Worm (Caenorhabditis elegans) whole organism, L3 larva: ENCODE measurements around the gene glb-28.

Source experiments
- R02D3.7 ChIP-seq: fragments of 150-350 bp; optimal IDR thresholded peaks from 2 replicates; lab custom pipeline; 2014; ENCODE audit warnings: missing biosample characterization, missing genetic modification characterization
- ZK546.5 ChIP-seq: sonication (generic microtip); optimal IDR thresholded peaks from 2 replicates; lab custom pipeline; 2017; ENCODE audit warnings: missing biosample characterization, missing genetic modification characterization
- aly-2 ChIP-seq: fragments of 150-350 bp; optimal IDR thresholded peaks from 2 replicates; lab custom pipeline; 2014; ENCODE audit warnings: missing biosample characterization, missing genetic modification characterization
- ama-1 ChIP-seq: fragments of 150-350 bp; optimal IDR thresholded peaks from 2 replicates; lab custom pipeline; 2018
- ceh-16 ChIP-seq: sonication (generic microtip); optimal IDR thresholded peaks from 2 replicates; lab custom pipeline; 2017; ENCODE audit warnings: missing biosample characterization, missing genetic modification characterization
- ceh-28 ChIP-seq: fragments of 150-350 bp; optimal IDR thresholded peaks from 2 replicates; lab custom pipeline; 2014; ENCODE audit warnings: missing biosample characterization, missing genetic modification reagents, missing genetic modification characterization
- ceh-82 ChIP-seq: fragments of 150-350 bp; optimal IDR thresholded peaks from 2 replicates; lab custom pipeline; 2014; ENCODE audit warnings: missing biosample characterization, missing genetic modification characterization
- ceh-9 ChIP-seq: sonication (generic microtip); optimal IDR thresholded peaks from 2 replicates; lab custom pipeline; 2018; ENCODE audit warnings: missing biosample characterization, missing genetic modification characterization
- daf-12 ChIP-seq: fragments of 150-350 bp; optimal IDR thresholded peaks from 2 replicates; lab custom pipeline; 2014; ENCODE audit warnings: missing biosample characterization, missing genetic modification reagents, missing genetic modification characterization
- egl-27 ChIP-seq: sonication (generic microtip); optimal IDR thresholded peaks from 4 replicates; lab custom pipeline; 2017; ENCODE audit warnings: missing biosample characterization, missing genetic modification reagents, missing genetic modification characterization
- egl-5 ChIP-seq: fragments of 150-350 bp; optimal IDR thresholded peaks from 2 replicates; lab custom pipeline; 2017; ENCODE audit warnings: missing biosample characterization, missing genetic modification reagents, missing genetic modification characterization, inconsistent platforms
- elt-1 ChIP-seq: fragments of 150-350 bp; optimal IDR thresholded peaks from 2 replicates; lab custom pipeline; 2014; ENCODE audit warnings: missing biosample characterization, missing genetic modification characterization
- elt-2 ChIP-seq: sonication (generic microtip); optimal IDR thresholded peaks from 2 replicates; lab custom pipeline; 2016; ENCODE audit warnings: missing genetic modification reagents, mild to moderate bottlenecking, missing genetic modification characterization, missing compliant biosample characterization
- elt-3 ChIP-seq, 3 experiments: fragments of 150-350 bp in 1 of 3; sonication (generic microtip) in 2 of 3; optimal IDR thresholded peaks; 2 replicates in 2 of 3; 4 replicates in 1 of 3; lab custom pipeline; 2014 to 2017; ENCODE audit warnings: missing biosample characterization in 3 of 3, missing genetic modification characterization in 3 of 3
- eor-1 ChIP-seq, 2 experiments: fragments of 150-350 bp; optimal IDR thresholded peaks; 2 replicates each; lab custom pipeline; 2014 to 2018; ENCODE audit warnings: missing biosample characterization in 2 of 2, missing genetic modification characterization in 2 of 2
- fkh-10 ChIP-seq: sonication (generic microtip); optimal IDR thresholded peaks from 2 replicates; lab custom pipeline; 2017; ENCODE audit warnings: missing biosample characterization, missing genetic modification reagents, missing genetic modification characterization
- fkh-2 ChIP-seq: fragments of 150-350 bp; optimal IDR thresholded peaks from 2 replicates; lab custom pipeline; 2014; ENCODE audit warnings: missing biosample characterization, missing genetic modification reagents, missing genetic modification characterization
- fos-1 ChIP-seq: fragments of 150-350 bp; optimal IDR thresholded peaks from 2 replicates; lab custom pipeline; 2014; ENCODE audit warnings: missing biosample characterization, missing genetic modification characterization
- hmg-11 ChIP-seq: sonication (generic microtip); optimal IDR thresholded peaks from 2 replicates; lab custom pipeline; 2016; ENCODE audit warnings: missing genetic modification characterization, missing compliant biosample characterization
- jun-1 ChIP-seq: fragments of 150-350 bp; optimal IDR thresholded peaks from 2 replicates; lab custom pipeline; 2014; ENCODE audit warnings: missing biosample characterization, missing genetic modification reagents, missing genetic modification characterization
- lin-15B ChIP-seq: fragments of 150-350 bp; optimal IDR thresholded peaks from 2 replicates; lab custom pipeline; 2014; ENCODE audit warnings: missing biosample characterization, missing genetic modification characterization
- lin-39 ChIP-seq: fragments of 150-350 bp; optimal IDR thresholded peaks from 2 replicates; lab custom pipeline; 2018; ENCODE audit warnings: missing biosample characterization, missing genetic modification reagents, missing genetic modification characterization
- lsy-12 ChIP-seq: sonication (generic microtip); optimal IDR thresholded peaks from 2 replicates; lab custom pipeline; 2016; ENCODE audit warnings: mild to moderate bottlenecking, missing genetic modification characterization, missing compliant biosample characterization
- mdl-1 ChIP-seq: fragments of 150-350 bp; optimal IDR thresholded peaks from 2 replicates; lab custom pipeline; 2014; ENCODE audit warnings: missing biosample characterization, missing genetic modification characterization
- mml-1 ChIP-seq: fragments of 150-350 bp; sonication (generic microtip); optimal IDR thresholded peaks from 3 replicates; lab custom pipeline; 2014; ENCODE audit warnings: missing biosample characterization, missing genetic modification characterization
- nfya-1 ChIP-seq: sonication (generic microtip); optimal IDR thresholded peaks from 2 replicates; lab custom pipeline; 2017; ENCODE audit warnings: missing genetic modification characterization, mild to moderate bottlenecking, missing compliant biosample characterization, antibody characterized with exemption, moderate library complexity; ENCODE audit not compliant: insufficient read depth
- nhr-11 ChIP-seq: fragments of 150-350 bp; optimal IDR thresholded peaks from 2 replicates; lab custom pipeline; 2014; ENCODE audit warnings: missing biosample characterization, missing genetic modification characterization
- nhr-12 ChIP-seq: fragments of 150-350 bp; optimal IDR thresholded peaks from 2 replicates; lab custom pipeline; 2014; ENCODE audit warnings: missing biosample characterization, missing genetic modification characterization
- nhr-23 ChIP-seq: fragments of 150-350 bp; optimal IDR thresholded peaks from 2 replicates; lab custom pipeline; 2014; ENCODE audit warnings: missing biosample characterization, missing genetic modification reagents, missing genetic modification characterization
- nhr-237 ChIP-seq: fragments of 150-350 bp; optimal IDR thresholded peaks from 2 replicates; lab custom pipeline; 2014; ENCODE audit warnings: missing biosample characterization, missing genetic modification characterization
- nhr-25 ChIP-seq: sonication (generic microtip); optimal IDR thresholded peaks from 2 replicates; lab custom pipeline; 2017; ENCODE audit warnings: missing biosample characterization, missing genetic modification characterization
- nhr-28 ChIP-seq: fragments of 150-350 bp; optimal IDR thresholded peaks from 2 replicates; lab custom pipeline; 2014; ENCODE audit warnings: missing biosample characterization, missing genetic modification characterization
- nhr-43 ChIP-seq: sonication (generic microtip); optimal IDR thresholded peaks from 2 replicates; lab custom pipeline; 2016; ENCODE audit warnings: mild to moderate bottlenecking, missing genetic modification characterization, missing compliant biosample characterization; ENCODE audit not compliant: poor library complexity, severe bottlenecking
- nhr-67 ChIP-seq: fragments of 150-350 bp; optimal IDR thresholded peaks from 2 replicates; lab custom pipeline; 2014; ENCODE audit warnings: missing biosample characterization, missing genetic modification characterization
- nhr-76 ChIP-seq: fragments of 150-350 bp; sonication (generic microtip); optimal IDR thresholded peaks from 5 replicates; lab custom pipeline; 2014; ENCODE audit warnings: missing biosample characterization, missing genetic modification characterization
- nhr-77 ChIP-seq: fragments of 150-350 bp; optimal IDR thresholded peaks from 2 replicates; lab custom pipeline; 2014; ENCODE audit warnings: missing biosample characterization, missing genetic modification characterization
- pha-4 ChIP-seq: fragments of 150-350 bp; optimal IDR thresholded peaks from 2 replicates; lab custom pipeline; 2014; ENCODE audit warnings: missing biosample characterization, missing genetic modification reagents, missing genetic modification characterization
- pqm-1 ChIP-seq: fragments of 150-350 bp; optimal IDR thresholded peaks from 2 replicates; lab custom pipeline; 2017; ENCODE audit warnings: missing biosample characterization, missing genetic modification characterization, inconsistent platforms
- sea-2 ChIP-seq: fragments of 150-350 bp; sonication (generic microtip); optimal IDR thresholded peaks from 4 replicates; lab custom pipeline; 2014; ENCODE audit warnings: missing biosample characterization, missing genetic modification reagents, missing genetic modification characterization
- skn-1 ChIP-seq: fragments of 150-350 bp; optimal IDR thresholded peaks from 2 replicates; lab custom pipeline; 2014; ENCODE audit warnings: missing biosample characterization, missing genetic modification characterization
- snpc-4 ChIP-seq: fragments of 150-350 bp; optimal IDR thresholded peaks from 2 replicates; lab custom pipeline; 2014; ENCODE audit warnings: missing biosample characterization, missing genetic modification characterization
- tbx-2 ChIP-seq: sonication (generic microtip); optimal IDR thresholded peaks from 2 replicates; lab custom pipeline; 2016; ENCODE audit warnings: mild to moderate bottlenecking, missing genetic modification characterization, missing compliant biosample characterization
- unc-39 ChIP-seq: sonication (generic microtip); optimal IDR thresholded peaks from 4 replicates; lab custom pipeline; 2017; ENCODE audit warnings: missing biosample characterization, missing genetic modification characterization
- unc-62 ChIP-seq: fragments of 150-350 bp; sonication (generic microtip); optimal IDR thresholded peaks from 4 replicates; lab custom pipeline; 2014; ENCODE audit warnings: missing biosample characterization, missing genetic modification reagents, missing genetic modification characterization
- zag-1 ChIP-seq: fragments of 150-350 bp; optimal IDR thresholded peaks from 2 replicates; lab custom pipeline; 2014; ENCODE audit warnings: missing biosample characterization, missing genetic modification characterization
- ztf-11 ChIP-seq: fragments of 150-350 bp; optimal IDR thresholded peaks from 2 replicates; lab custom pipeline; 2014; ENCODE audit warnings: missing biosample characterization, missing genetic modification characterization
- ztf-4 ChIP-seq: fragments of 150-350 bp; optimal IDR thresholded peaks from 2 replicates; lab custom pipeline; 2014; ENCODE audit warnings: missing biosample characterization, missing genetic modification characterization

Gene glb-28

DNA sequence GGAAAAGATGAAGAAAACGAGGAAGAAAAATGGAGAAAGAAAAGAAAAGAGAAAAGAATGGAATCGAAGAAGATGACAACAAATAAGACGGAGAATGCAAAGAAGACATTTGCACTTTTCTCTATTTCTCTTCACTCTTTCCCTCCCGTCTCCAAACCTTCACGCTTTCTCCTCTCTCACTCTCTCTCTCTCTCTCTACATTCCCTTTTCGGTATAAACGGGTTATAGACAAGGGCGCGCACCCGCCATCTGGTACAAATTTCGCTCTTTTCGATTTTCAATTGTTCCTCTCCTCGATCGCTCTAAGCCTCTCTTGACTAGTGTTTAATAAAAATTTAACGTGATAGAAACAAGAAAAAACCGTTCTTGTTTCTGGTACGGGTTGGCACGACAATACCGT lies 40.3 kb downstream of the glb-28 start (continued):
- TF ChIP-seq skn-1 (tag; lab: Kevin White, UChicago) (peak; percentile 72), tbx-2 (tag; lab: Kevin White, UChicago) (peak; percentile 46), lin-39 (tag; lab: Kevin White, UChicago) (peak; percentile 29), fos-1 (no peak), ztf-11 (no peak), nhr-76 (no peak), hmg-11 (tag; lab: Kevin White, UChicago) (peak; percentile 71)
- TF ChIP-seq, all 47 proteins: peak for 25

DNA sequence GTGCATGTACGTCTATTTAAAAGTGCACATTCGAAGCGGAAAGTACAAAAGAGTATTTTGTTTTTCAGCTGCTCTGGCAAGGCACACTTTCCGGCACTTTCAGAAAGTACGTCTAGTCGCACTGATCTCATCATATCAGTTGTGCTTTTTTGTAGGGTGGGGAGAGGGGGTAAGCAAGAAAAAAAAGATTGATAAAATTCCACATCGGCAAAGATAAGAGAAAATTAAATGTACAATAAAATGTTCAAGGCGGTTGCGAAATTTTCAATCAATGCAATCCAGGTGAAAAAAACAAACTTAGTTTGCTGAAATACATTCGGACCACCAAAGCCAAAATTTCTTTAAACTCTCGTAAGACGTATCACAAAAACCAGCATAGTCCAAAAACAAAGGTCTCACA lies 40.8 kb downstream of the glb-28 start:
- TF ChIP-seq pqm-1 (tag; lab: Kevin White, UChicago): peak; percentile 60
- TF ChIP-seq elt-2 (tag; lab: Kevin White, UChicago): peak; percentile 81
- no peak for TF ChIP-seq nhr-43 (tag; lab: Kevin White, UChicago)

DNA sequence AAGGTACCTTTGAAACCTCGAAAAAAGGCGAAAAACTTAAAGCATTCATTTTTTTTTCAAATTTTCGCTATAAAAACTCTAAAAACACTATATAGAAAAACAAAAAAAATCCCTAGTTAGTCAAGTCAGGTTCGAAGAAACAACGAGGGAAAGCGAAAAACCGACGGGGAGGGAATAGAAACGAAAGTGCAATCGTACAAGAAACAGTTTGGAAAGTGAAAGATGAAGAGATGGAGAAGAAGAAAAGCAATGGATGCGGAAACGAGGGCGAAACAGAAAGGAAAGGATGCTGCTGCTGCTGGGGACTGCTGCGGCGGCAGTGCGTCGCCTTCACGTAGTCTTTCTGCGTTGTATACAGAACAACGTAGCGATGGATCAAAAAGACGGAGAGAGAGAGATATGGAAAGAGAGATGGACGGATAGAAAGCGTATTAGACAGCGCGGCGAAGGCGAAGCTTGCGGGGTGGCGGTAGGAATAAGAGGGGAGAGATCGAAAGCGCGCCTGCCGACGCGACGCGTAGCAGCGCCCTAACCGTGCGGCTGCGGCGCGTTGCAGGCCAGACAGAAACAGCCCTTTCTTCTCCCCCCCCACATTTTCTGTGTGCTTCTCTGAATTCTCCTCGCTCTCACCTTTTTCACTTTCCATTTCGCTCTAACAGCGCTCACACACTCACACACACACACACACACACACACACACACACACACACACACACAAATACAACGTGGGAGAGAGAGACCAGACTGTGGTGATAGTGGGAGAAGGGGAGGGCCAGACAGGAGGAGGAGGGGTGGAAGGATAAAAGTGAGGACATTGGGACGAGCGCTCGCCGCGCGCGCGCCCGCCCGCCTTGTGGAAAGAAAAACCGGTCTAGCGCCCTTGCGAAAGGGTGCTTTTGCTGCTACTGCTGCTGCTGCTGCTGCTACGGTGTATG lies 42.0 kb downstream of the glb-28 start:
- TF ChIP-seq pqm-1 (tag; lab: Kevin White, UChicago) (peak; percentile 28), ZK546.5 (tag; lab: Kevin White, UChicago) (no peak), tbx-2 (tag; lab: Kevin White, UChicago) (peak; percentile 82), ceh-82 (tag; lab: Kevin White, UChicago) (no peak), skn-1 (tag; lab: Kevin White, UChicago) (peak; percentile 73), fkh-2 (tag; lab: Kevin White, UChicago) (no peak), jun-1 (tag; lab: Kevin White, UChicago) (peak; percentile 90), nhr-25 (tag; lab: Kevin White, UChicago) (peak; percentile 98), nhr-23 (tag; lab: Kevin White, UChicago) (peak; percentile 88), lsy-12 (tag; lab: Kevin White, UChicago) (peak; percentile 70), eor-1 (tag; optimal IDR thresholded peaks at IDR 0.05; lab: Kevin White, UChicago) (no peak), hmg-11 (tag; lab: Kevin White, UChicago) (no peak), nhr-43 (tag; lab: Kevin White, UChicago) (peak; percentile 93), daf-12 (tag; lab: Kevin White, UChicago) (no peak), pha-4 (tag; lab: Kevin White, UChicago) (peak; percentile 90), fkh-10 (GFP tag; lab: Kevin White, UChicago) (no peak), aly-2 (tag; lab: Kevin White, UChicago) (no peak), ama-1 (lab: Kevin White, UChicago) (peak; percentile 4), unc-39 (tag; lab: Kevin White, UChicago) (no peak), lin-15B (tag; lab: Kevin White, UChicago) (no peak), snpc-4 (tag; lab: Kevin White, UChicago) (peak; percentile 43), unc-62 (peak; percentile 29), ztf-4 (tag; lab: Kevin White, UChicago) (peak; percentile 67), fos-1 (peak; percentile 76), ceh-9 (tag; lab: Kevin White, UChicago) (no peak), ceh-28 (tag; lab: Kevin White, UChicago) (peak; percentile 60), nhr-12 (no peak), nfya-1 (peak; percentile 83), sea-2 (GFP tag; lab: Kevin White, UChicago) (no peak), lin-39 (tag; lab: Kevin White, UChicago) (no peak), nhr-237 (tag; lab: Kevin White, UChicago) (no peak), nhr-77 (tag; lab: Kevin White, UChicago) (peak; percentile 3), elt-2 (tag; lab: Kevin White, UChicago) (peak; percentile 73), R02D3.7 (tag; lab: Kevin White, UChicago) (peak; percentile 63), nhr-76 (no peak), egl-5 (tag; lab: Kevin White, UChicago) (no peak), ceh-16 (tag; lab: Kevin White, UChicago) (no peak), ztf-11 (no peak), nhr-11 (tag; lab: Kevin White, UChicago) (peak; percentile 86), elt-1 (peak; percentile 19), elt-3 (tag; optimal IDR thresholded peaks at IDR 0.05; lab: Kevin White, UChicago) (no peak), egl-27 (tag; lab: Kevin White, UChicago) (peak; percentile 82), mml-1 (tag; lab: Kevin White, UChicago) (no peak), nhr-28 (no peak), zag-1 (tag; lab: Kevin White, UChicago) (no peak), nhr-67 (tag; lab: Kevin White, UChicago) (no peak), mdl-1 (tag; lab: Kevin White, UChicago) (peak; percentile 81)
